Worm (Caenorhabditis elegans): ENCODE data around the gene acer-1.

ce11 chrII:6935975-6936374 is 45.8 kb upstream of the acer-1 start:
- TF ChIP-seq flt-1 (GFP tag; IDR thresholded peaks at IDR 0.05) (no peak), T22C8.4 (GFP tag; IDR thresholded peaks at IDR 0.05) (no peak)

All from whole organism, midembryonic.